Fruit fly (Drosophila melanogaster) whole organism, embryonic: ENCODE measurements around the gene Cpr30B.

Experiments used
- CG10209 ChIP-seq: fragments of 200-800 bp; sonication (Bioruptor generic); optimal IDR thresholded peaks from 3 replicates; lab custom pipeline; 2017; ENCODE audit warnings: missing biosample characterization, mild to moderate bottlenecking, missing genetic modification characterization, missing genetic modification reagents
- CG16815 ChIP-seq: fragments of 200-800 bp; sonication (Bioruptor generic); optimal IDR thresholded peaks from 3 replicates; lab custom pipeline; 2017; ENCODE audit warnings: missing biosample characterization, mild to moderate bottlenecking, missing genetic modification characterization
- CG17829 ChIP-seq: fragments of 200-800 bp; optimal IDR thresholded peaks from 2 replicates; lab custom pipeline; 2019; ENCODE audit warnings: missing biosample characterization, mild to moderate bottlenecking, missing genetic modification characterization, moderate library complexity
- CG17912 ChIP-seq: fragments of 200-800 bp; sonication (Bioruptor generic); optimal IDR thresholded peaks from 2 replicates; lab custom pipeline; 2018; ENCODE audit warnings: missing biosample characterization, mild to moderate bottlenecking, missing genetic modification characterization
- Ets65A ChIP-seq: fragments of 200-800 bp; sonication (Bioruptor generic); peaks from one replicate; lab custom pipeline; 2016; ENCODE audit warnings: missing biosample characterization, missing genetic modification characterization
- HLH54F ChIP-seq: fragments of 200-800 bp; sonication (Bioruptor generic); optimal IDR thresholded peaks from 3 replicates; lab custom pipeline; 2016; ENCODE audit warnings: missing biosample characterization, missing genetic modification characterization
- Mes4 ChIP-seq: fragments of 200-800 bp; sonication (Bioruptor generic); optimal IDR thresholded peaks from 2 replicates; lab custom pipeline; 2016; ENCODE audit warnings: missing biosample characterization, missing genetic modification characterization
- cg ChIP-seq: fragments of 200-800 bp; sonication (Bioruptor generic); optimal IDR thresholded peaks from 3 replicates; lab custom pipeline; 2019; ENCODE audit warnings: missing biosample characterization, mild to moderate bottlenecking, missing genetic modification characterization, moderate library complexity
- croc ChIP-seq: fragments of 200-800 bp; sonication (Bioruptor generic); conservative IDR thresholded peaks from 3 replicates; pipeline ENCODE4 v1.3.6; 2022; ENCODE audit warnings: missing biosample characterization, missing genetic modification characterization
- danr ChIP-seq: fragments of 200-800 bp; sonication (Bioruptor generic); IDR thresholded peaks from 2 replicates; pipeline ENCODE4 v1.3.6; 2022; ENCODE audit warnings: missing biosample characterization, missing genetic modification characterization
- ewg ChIP-seq: fragments of 200-800 bp; sonication (Bioruptor generic); optimal IDR thresholded peaks from 3 replicates; lab custom pipeline; 2017; ENCODE audit warnings: mild to moderate bottlenecking, missing biosample characterization, missing genetic modification reagents, missing genetic modification characterization
- exex ChIP-seq: fragments of 200-800 bp; sonication (Bioruptor generic); optimal IDR thresholded peaks from 4 replicates; lab custom pipeline; 2018; ENCODE audit warnings: missing biosample characterization, mild to moderate bottlenecking, missing genetic modification characterization, moderate library complexity
- onecut ChIP-seq: fragments of 200-800 bp; sonication (Bioruptor generic); IDR thresholded peaks from 2 replicates; pipeline ENCODE4 v1.3.6; 2022; ENCODE audit warnings: missing biosample characterization, missing genetic modification characterization
- otp ChIP-seq: fragments of 200-800 bp; sonication (Bioruptor generic); IDR thresholded peaks from 3 replicates; pipeline ENCODE4, ENCODE4 v1.3.6; 2022; ENCODE audit warnings: missing biosample characterization, missing genetic modification characterization
- pros ChIP-seq: fragments of 200-800 bp; sonication (Bioruptor generic); optimal IDR thresholded peaks from 3 replicates; lab custom pipeline; 2019; ENCODE audit warnings: missing biosample characterization, mild to moderate bottlenecking, missing genetic modification characterization, moderate library complexity
- sob ChIP-seq: fragments of 200-800 bp; sonication (Bioruptor generic); IDR thresholded peaks from 2 replicates; pipeline ENCODE4 v1.3.6; 2022; ENCODE audit warnings: missing biosample characterization, missing genetic modification characterization
- unpg ChIP-seq: fragments of 200-800 bp; sonication (Bioruptor generic); optimal IDR thresholded peaks from 3 replicates; lab custom pipeline; 2018; ENCODE audit warnings: missing biosample characterization, mild to moderate bottlenecking, missing genetic modification characterization, moderate library complexity

Cpr30B gene

DNA sequence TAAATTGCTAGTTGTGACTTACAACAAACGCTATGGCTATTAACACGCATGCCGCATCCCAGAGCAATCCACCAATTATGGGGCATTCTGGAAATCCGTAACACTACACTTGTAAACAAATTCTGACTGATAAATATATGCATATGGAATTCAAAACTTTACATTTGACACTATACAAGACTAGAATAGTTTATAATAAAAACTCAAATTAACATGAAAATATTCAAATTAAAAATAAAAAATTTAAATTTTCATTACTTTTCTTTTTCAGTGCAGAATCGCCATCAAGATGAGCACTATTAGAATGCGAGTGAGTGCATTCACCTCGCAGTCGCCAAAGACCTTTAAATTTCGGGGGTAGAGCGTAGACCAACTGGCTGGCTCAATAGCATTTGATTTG, 43.3 kb downstream of the Cpr30B start (continued):
- no peak for TF ChIP-seq cg (GFP tag; lab: Kevin White, UChicago)
- TF ChIP-seq ewg (GFP tag; lab: Kevin White, UChicago): no peak
- peak; percentile 12 for TF ChIP-seq unpg (GFP tag; lab: Kevin White, UChicago)
- TF ChIP-seq CG16815 (GFP tag; lab: Kevin White, UChicago): peak; percentile 12
- TF ChIP-seq otp (GFP tag; lab: Robert Waterston, UW): no peak
- TF ChIP-seq danr (GFP tag; lab: Robert Waterston, UW): no peak
- peak; percentile 15 for TF ChIP-seq CG10209 (GFP tag; lab: Kevin White, UChicago)
- TF ChIP-seq croc: no peak
- TF ChIP-seq Mes4: no peak
- TF ChIP-seq CG17829 (tag; lab: Kevin White, UChicago): peak; percentile 78

dm6 chr2L:9589176-9589575, 46.5 kb downstream of the Cpr30B start, which contains the start of gene CG3841:
TSS of gene CG3841 (plus strand) at chr2L:9589476.
- no peak for TF ChIP-seq CG17912
- TF ChIP-seq exex (tag; lab: Kevin White, UChicago): peak; percentile 40

- TF ChIP-seq onecut (GFP tag; lab: Robert Waterston, UW) (peak; percentile 50; the same call in 1 of the 2 replicates), cg (GFP tag; lab: Kevin White, UChicago) (no peak), sob (GFP tag; lab: Robert Waterston, UW) (0 out of 2 replicates have a peak, but pooled peaks have one; percentile 10), HLH54F (GFP tag; lab: Kevin White, UChicago) (no peak), pros (GFP tag; lab: Kevin White, UChicago) (peak; percentile 6), Ets65A (peak; percentile 73)
These were observed 48.5 kb downstream of the Cpr30B start for dm6 chr2L:9591146-9591545.
